Worm (Caenorhabditis elegans): ENCODE results near the gene F47G3.3.

F47G3.3 gene

ce11 chrX:2382227-2382626 is 6.4 kb downstream of the F47G3.3 start:
- TF ChIP-seq T26A8.4 (GFP tag; IDR thresholded peaks at IDR 0.05) (no peak), cey-2 (tag; optimal IDR thresholded peaks at IDR 0.05; ENCODE audit: borderline replicate concordance, insufficient read depth) (no peak), snpc-4 (tag; optimal IDR thresholded peaks at IDR 0.05) (no peak), T20F7.1 (GFP tag; optimal IDR thresholded peaks at IDR 0.05) (no peak), nhr-10 (tag; optimal IDR thresholded peaks at IDR 0.05) (no peak), dmd-8 (GFP tag; IDR thresholded peaks at IDR 0.05) (no peak), dve-1 (tag; optimal IDR thresholded peaks at IDR 0.05; ENCODE audit: insufficient read depth) (peak; percentile 66), rbr-2 (tag; optimal IDR thresholded peaks at IDR 0.05) (peak; percentile 54), spr-1 (tag; optimal IDR thresholded peaks at IDR 0.05) (no peak), daf-8 (GFP tag; IDR thresholded peaks at IDR 0.05) (no peak), snpc-1.2 (GFP tag; IDR thresholded peaks at IDR 0.05) (no peak), nhr-28 (tag; optimal IDR thresholded peaks at IDR 0.05) (peak; percentile 55), zfp-2 (tag; optimal IDR thresholded peaks at IDR 0.05) (no peak), ceh-32 (tag; optimal IDR thresholded peaks at IDR 0.05; ENCODE audit: poor library complexity) (no peak), aha-1 (tag) (no peak), lsy-2 (tag; optimal IDR thresholded peaks at IDR 0.05) (peak in 1 of 2 experiments; percentile 78), ces-1 (GFP tag; optimal IDR thresholded peaks at IDR 0.05) (no peak), mxl-3 (GFP tag; optimal IDR thresholded peaks at IDR 0.05) (peak; percentile 5), mdl-1 (tag; optimal IDR thresholded peaks at IDR 0.05) (peak in 1 of 2 experiments; percentile 31), hlh-30 (tag; optimal IDR thresholded peaks at IDR 0.05; ENCODE audit: insufficient read depth) (peak; percentile 60), nhr-77 (tag; optimal IDR thresholded peaks at IDR 0.05) (peak; percentile 9), lin-15B (tag; optimal IDR thresholded peaks at IDR 0.05) (no peak), F44E2.7 (GFP tag; IDR thresholded peaks at IDR 0.05) (no peak), tra-1 (GFP tag; IDR thresholded peaks at IDR 0.05) (no peak), F37D6.2 (tag; optimal IDR thresholded peaks at IDR 0.05) (peak; percentile 9), egl-27 (tag; optimal IDR thresholded peaks at IDR 0.05) (no peak), lin-13 (GFP tag; optimal IDR thresholded peaks at IDR 0.05) (no peak), ctbp-1 (GFP tag; IDR thresholded peaks at IDR 0.05) (no peak), Y5F2A.4 (GFP tag; optimal IDR thresholded peaks at IDR 0.05) (no peak), dmd-9 (GFP tag; IDR thresholded peaks at IDR 0.05) (no peak), ZK546.5 (tag; optimal IDR thresholded peaks at IDR 0.05) (no peak), madf-9 (GFP tag; conservative IDR thresholded peaks at IDR 0.05) (no peak), attf-4 (tag; optimal IDR thresholded peaks at IDR 0.05) (no peak), ceh-62 (tag; optimal IDR thresholded peaks at IDR 0.05) (no peak), mdt-29 (GFP tag; IDR thresholded peaks at IDR 0.05) (no peak), lin-38 (GFP tag; IDR thresholded peaks at IDR 0.05) (no peak), nhr-237 (tag; optimal IDR thresholded peaks at IDR 0.05) (no peak), hmg-1.1 (GFP tag; IDR thresholded peaks at IDR 0.05) (peak; percentile 73), ztf-11 (tag; optimal IDR thresholded peaks at IDR 0.05) (no peak), ztf-7 (tag; optimal IDR thresholded peaks at IDR 0.05) (peak; percentile 15), R02D3.7 (tag; optimal IDR thresholded peaks at IDR 0.05) (no peak), daf-19 (GFP tag; conservative IDR thresholded peaks at IDR 0.05) (no peak), egl-43 (GFP tag; IDR thresholded peaks at IDR 0.05) (no peak), mep-1 (tag; optimal IDR thresholded peaks at IDR 0.05) (peak; percentile 74), F10B5.3 (tag; optimal IDR thresholded peaks at IDR 0.05) (no peak), Y48G9A.11 (GFP tag; IDR thresholded peaks at IDR 0.05) (no peak), ceh-44 (GFP tag; IDR thresholded peaks at IDR 0.05) (no peak), nhr-25 (tag; optimal IDR thresholded peaks at IDR 0.05; ENCODE audit: borderline replicate concordance, insufficient read depth) (no peak), ceh-20 (GFP tag; IDR thresholded peaks at IDR 0.05) (no peak), mes-2 (tag; optimal IDR thresholded peaks at IDR 0.05; ENCODE audit: poor library complexity, severe bottlenecking) (peak; percentile 73), lir-3 (tag; optimal IDR thresholded peaks at IDR 0.05) (no peak), daf-12 (tag; optimal IDR thresholded peaks at IDR 0.05) (no peak)
